Fruit fly (Drosophila melanogaster) whole organism, embryonic: Measurements from ENCODE around the gene CG43116.
A peak's percentile ranks its signal among the peaks of the same experiment; 100 is the strongest.

Source experiments
- CG10209 ChIP-seq: fragments of 200-800 bp; sonication (Bioruptor generic); optimal IDR thresholded peaks from 3 replicates; lab custom pipeline; 2017; ENCODE audit warnings: missing biosample characterization, mild to moderate bottlenecking, missing genetic modification characterization, missing genetic modification reagents
- CG10366 ChIP-seq: fragments of 200-800 bp; sonication (Bioruptor generic); IDR thresholded peaks from 2 replicates; pipeline ENCODE4 v1.3.6; 2022; ENCODE audit warnings: missing biosample characterization, missing genetic modification characterization
- CG11695 ChIP-seq: fragments of 200-800 bp; sonication (Bioruptor generic); IDR thresholded peaks from 3 replicates; pipeline ENCODE4 v1.3.6; 2022; ENCODE audit warnings: missing biosample characterization, missing genetic modification characterization
- CG13894 ChIP-seq: fragments of 200-800 bp; sonication (Bioruptor generic); optimal IDR thresholded peaks from 3 replicates; lab custom pipeline; 2018; ENCODE audit warnings: missing biosample characterization, mild to moderate bottlenecking, missing genetic modification characterization, moderate library complexity
- CG16779 ChIP-seq: fragments of 200-800 bp; sonication (Bioruptor generic); IDR thresholded peaks from 2 replicates; pipeline ENCODE4 v1.3.6; 2022; ENCODE audit warnings: missing biosample characterization, missing genetic modification characterization
- CG17612 ChIP-seq: fragments of 200-800 bp; sonication (Bioruptor generic); IDR thresholded peaks from 2 replicates; pipeline ENCODE4 v1.3.6; 2022; ENCODE audit warnings: missing biosample characterization, missing genetic modification characterization
- CG1832 ChIP-seq: fragments of 200-800 bp; sonication (Bioruptor generic); optimal IDR thresholded peaks from 2 replicates; lab custom pipeline; 2017; ENCODE audit warnings: missing biosample characterization, mild to moderate bottlenecking, missing genetic modification characterization, inconsistent platforms
- CG2678 ChIP-seq: fragments of 200-800 bp; sonication (Bioruptor generic); optimal IDR thresholded peaks from 3 replicates; lab custom pipeline; 2019; ENCODE audit warnings: missing biosample characterization, mild to moderate bottlenecking, missing genetic modification characterization, moderate library complexity
- CG3065 ChIP-seq: fragments of 200-800 bp; sonication (Bioruptor generic); optimal IDR thresholded peaks from 2 replicates; lab custom pipeline; 2016; ENCODE audit warnings: missing biosample characterization, missing genetic modification characterization
- CG32532 ChIP-seq: fragments of 200-800 bp; sonication (Bioruptor generic); IDR thresholded peaks from 2 replicates; pipeline ENCODE4 v1.3.6; 2022; ENCODE audit warnings: missing biosample characterization, missing genetic modification characterization
- CG3281 ChIP-seq: fragments of 200-800 bp; sonication (Bioruptor generic); optimal IDR thresholded peaks from 3 replicates; lab custom pipeline; 2017; ENCODE audit warnings: missing biosample characterization, mild to moderate bottlenecking, missing genetic modification characterization
- CG3407 ChIP-seq: fragments of 200-800 bp; sonication (Bioruptor generic); optimal IDR thresholded peaks from 2 replicates; lab custom pipeline; 2018; ENCODE audit warnings: missing biosample characterization, mild to moderate bottlenecking, missing genetic modification characterization
- CG34422 ChIP-seq: fragments of 200-800 bp; sonication (Bioruptor generic); IDR thresholded peaks from 3 replicates; pipeline ENCODE4 v1.3.6; 2022; ENCODE audit warnings: missing biosample characterization, missing genetic modification characterization
- CG4707 ChIP-seq: fragments of 200-800 bp; sonication (Bioruptor generic); optimal IDR thresholded peaks from 2 replicates; lab custom pipeline; 2018; ENCODE audit warnings: missing biosample characterization, mild to moderate bottlenecking, missing genetic modification characterization, moderate library complexity
- CG4730 ChIP-seq: fragments of 200-800 bp; sonication (Bioruptor generic); IDR thresholded peaks from 2 replicates; pipeline ENCODE4 v1.3.6; 2022; ENCODE audit warnings: missing biosample characterization, missing genetic modification characterization
- CG5180 ChIP-seq: fragments of 200-800 bp; sonication (Bioruptor generic); optimal IDR thresholded peaks from 3 replicates; lab custom pipeline; 2017; ENCODE audit warnings: missing biosample characterization, missing genetic modification characterization, mild to moderate bottlenecking, moderate library complexity, missing genetic modification reagents
- CG6175 ChIP-seq: fragments of 200-800 bp; sonication (Bioruptor generic); IDR thresholded peaks from 3 replicates; pipeline ENCODE4 v1.3.6; 2022; ENCODE audit warnings: missing biosample characterization, missing genetic modification characterization
- CG6765 ChIP-seq: fragments of 200-800 bp; sonication (Bioruptor generic); optimal IDR thresholded peaks from 3 replicates; lab custom pipeline; 2017; ENCODE audit warnings: missing biosample characterization, mild to moderate bottlenecking, missing genetic modification characterization
- CG6791 ChIP-seq: fragments of 200-800 bp; sonication (Bioruptor generic); IDR thresholded peaks from 3 replicates; pipeline ENCODE4 v1.3.6; 2022; ENCODE audit warnings: missing biosample characterization, missing genetic modification characterization; ENCODE audit not compliant: partially characterized antibody
- CG7357 ChIP-seq: fragments of 200-800 bp; sonication (Bioruptor generic); IDR thresholded peaks from 3 replicates; pipeline ENCODE4 v1.3.6; 2022; ENCODE audit warnings: missing biosample characterization, missing genetic modification characterization
- CG8924 ChIP-seq: fragments of 200-800 bp; optimal IDR thresholded peaks from 3 replicates; lab custom pipeline; 2019; ENCODE audit warnings: missing biosample characterization, mild to moderate bottlenecking, missing genetic modification characterization, moderate library complexity
- CG9215 ChIP-seq: fragments of 200-800 bp; sonication (Bioruptor generic); IDR thresholded peaks from 2 replicates; pipeline ENCODE4 v1.3.6; 2022; ENCODE audit warnings: missing biosample characterization, missing genetic modification characterization
- CG9609 ChIP-seq: fragments of 200-800 bp; sonication (Bioruptor generic); optimal IDR thresholded peaks from 3 replicates; lab custom pipeline; 2016; ENCODE audit warnings: missing biosample characterization, missing genetic modification characterization
- Fer2 ChIP-seq: fragments of 200-800 bp; sonication (Bioruptor generic); optimal IDR thresholded peaks from 2 replicates; lab custom pipeline; 2018; ENCODE audit warnings: missing biosample characterization, mild to moderate bottlenecking, missing genetic modification characterization, moderate library complexity
- GATAe ChIP-seq: fragments of 200-800 bp; sonication (Bioruptor generic); conservative IDR thresholded peaks from 2 replicates; pipeline ENCODE4 v1.3.6; 2022; ENCODE audit warnings: missing biosample characterization, missing genetic modification characterization
- Hr51 ChIP-seq, 2 experiments: fragments of 200-800 bp; sonication (Bioruptor generic); optimal IDR thresholded peaks; 2 replicates in 1 of 2; 3 replicates in 1 of 2; lab custom pipeline; 2016 to 2018; ENCODE audit warnings: missing biosample characterization in 2 of 2, missing genetic modification characterization in 2 of 2, mild to moderate bottlenecking in 1 of 2, moderate library complexity in 1 of 2
- Hr78 ChIP-seq, 2 experiments: fragments of 200-800 bp in 1 of 2; fragments of >200 bp in 1 of 2; sonication (Bioruptor generic) in 1 of 2; optimal IDR thresholded peaks; 2 replicates each; lab custom pipeline; 2017 to 2019; ENCODE audit warnings: missing biosample characterization in 2 of 2, missing genetic modification characterization in 2 of 2, mild to moderate bottlenecking in 1 of 2, moderate library complexity in 1 of 2
- Lhr ChIP-seq: fragments of 200-800 bp; sonication (Bioruptor generic); optimal IDR thresholded peaks from 3 replicates; lab custom pipeline; 2017; ENCODE audit warnings: mild to moderate bottlenecking, missing biosample characterization, missing genetic modification reagents, missing genetic modification characterization
- MBD-R2 ChIP-seq: fragments of 200-800 bp; sonication (Bioruptor generic); IDR thresholded peaks from 2 replicates; pipeline ENCODE4 v1.3.6; 2022; ENCODE audit warnings: missing biosample characterization, missing genetic modification characterization
- NC2α ChIP-seq: fragments of 200-800 bp; sonication (Bioruptor generic); optimal IDR thresholded peaks from 2 replicates; lab custom pipeline; 2016; ENCODE audit warnings: missing biosample characterization, missing genetic modification characterization
- NK7.1 ChIP-seq: fragments of 200-800 bp; sonication (Bioruptor generic); optimal IDR thresholded peaks from 3 replicates; lab custom pipeline; 2016; ENCODE audit warnings: missing biosample characterization, missing genetic modification characterization
- PHDP ChIP-seq: fragments of 200-800 bp; sonication (Bioruptor generic); optimal IDR thresholded peaks from 3 replicates; lab custom pipeline; 2018; ENCODE audit warnings: missing biosample characterization, mild to moderate bottlenecking, missing genetic modification characterization, moderate library complexity
- Sry-β ChIP-seq: fragments of 200-800 bp; sonication (Bioruptor generic); optimal IDR thresholded peaks from 2 replicates; lab custom pipeline; 2018; ENCODE audit warnings: missing biosample characterization, mild to moderate bottlenecking, missing genetic modification characterization, moderate library complexity
- Xrp1 ChIP-seq: fragments of 200-800 bp; sonication (Bioruptor generic); IDR thresholded peaks from 2 replicates; pipeline ENCODE4 v1.3.6; 2022; ENCODE audit warnings: missing biosample characterization, missing genetic modification characterization
- ab ChIP-seq: fragments of 200-800 bp; sonication (Bioruptor generic); optimal IDR thresholded peaks from 2 replicates; lab custom pipeline; 2016; ENCODE audit warnings: missing biosample characterization, missing genetic modification characterization
- aop ChIP-seq: fragments of 200-800 bp; sonication (Bioruptor generic); IDR thresholded peaks from 2 replicates; pipeline ENCODE4 v1.3.6; 2022; ENCODE audit warnings: missing biosample characterization, missing genetic modification characterization
- bab2 ChIP-seq: fragments of 200-800 bp; sonication (Bioruptor generic); optimal IDR thresholded peaks from 2 replicates; lab custom pipeline; 2016; ENCODE audit warnings: missing biosample characterization, missing genetic modification characterization
- chm ChIP-seq: fragments of 200-800 bp; sonication (Bioruptor generic); IDR thresholded peaks from 2 replicates; pipeline ENCODE4 v1.3.6; 2022; ENCODE audit warnings: missing biosample characterization, missing genetic modification characterization
- cwo ChIP-seq: fragments of 200-800 bp; sonication (Bioruptor generic); optimal IDR thresholded peaks from 3 replicates; lab custom pipeline; 2017; ENCODE audit warnings: missing biosample characterization, missing genetic modification characterization, mild to moderate bottlenecking, moderate library complexity, missing genetic modification reagents
- exex ChIP-seq: fragments of 200-800 bp; sonication (Bioruptor generic); optimal IDR thresholded peaks from 4 replicates; lab custom pipeline; 2018; ENCODE audit warnings: missing biosample characterization, mild to moderate bottlenecking, missing genetic modification characterization, moderate library complexity
- fru ChIP-seq: fragments of >200 bp; optimal IDR thresholded peaks from 2 replicates; lab custom pipeline; 2017
- gfzf ChIP-seq: fragments of 200-800 bp; sonication (Bioruptor generic); optimal IDR thresholded peaks from 2 replicates; lab custom pipeline; 2016; ENCODE audit warnings: missing biosample characterization, mild to moderate bottlenecking, missing genetic modification characterization, moderate library complexity
- gro ChIP-seq: fragments of 200-800 bp; sonication (Bioruptor generic); optimal IDR thresholded peaks from 2 replicates; lab custom pipeline; 2016; ENCODE audit warnings: missing biosample characterization, missing genetic modification characterization
- jing ChIP-seq: fragments of 200-800 bp; sonication (Bioruptor generic); optimal IDR thresholded peaks from 2 replicates; lab custom pipeline; 2018; ENCODE audit warnings: missing biosample characterization, mild to moderate bottlenecking, missing genetic modification characterization
- kni ChIP-seq: fragments of 200-800 bp; sonication (Bioruptor generic); optimal IDR thresholded peaks from 3 replicates; lab custom pipeline; 2017; ENCODE audit warnings: mild to moderate bottlenecking, missing biosample characterization, missing genetic modification reagents, missing genetic modification characterization
- lilli ChIP-seq: fragments of 200-800 bp; sonication (Bioruptor generic); optimal IDR thresholded peaks from 3 replicates; lab custom pipeline; 2016; ENCODE audit warnings: missing biosample characterization, missing genetic modification characterization
- odd ChIP-seq: fragments of 200-800 bp; sonication (Bioruptor generic); optimal IDR thresholded peaks from 2 replicates; lab custom pipeline; 2017; ENCODE audit warnings: missing biosample characterization, mild to moderate bottlenecking, missing genetic modification characterization
- row ChIP-seq: fragments of 200-800 bp; sonication (Bioruptor generic); IDR thresholded peaks from 3 replicates; pipeline ENCODE4 v1.3.6; 2022; ENCODE audit warnings: missing biosample characterization, missing genetic modification characterization
- slbo ChIP-seq: fragments of 200-800 bp; sonication (Bioruptor generic); IDR thresholded peaks from 2 replicates; pipeline ENCODE4 v1.3.6; 2022; ENCODE audit warnings: missing biosample characterization, missing genetic modification characterization
- sqz ChIP-seq: fragments of 200-800 bp; sonication (Bioruptor generic); optimal IDR thresholded peaks from 3 replicates; lab custom pipeline; 2018; ENCODE audit warnings: missing biosample characterization, mild to moderate bottlenecking, missing genetic modification characterization
- zen2 ChIP-seq: fragments of 200-800 bp; sonication (Bioruptor generic); IDR thresholded peaks from 3 replicates; pipeline ENCODE4 v1.3.6; 2022; ENCODE audit warnings: missing biosample characterization, missing genetic modification characterization; ENCODE audit not compliant: partially characterized antibody

The CG43116 gene

DNA sequence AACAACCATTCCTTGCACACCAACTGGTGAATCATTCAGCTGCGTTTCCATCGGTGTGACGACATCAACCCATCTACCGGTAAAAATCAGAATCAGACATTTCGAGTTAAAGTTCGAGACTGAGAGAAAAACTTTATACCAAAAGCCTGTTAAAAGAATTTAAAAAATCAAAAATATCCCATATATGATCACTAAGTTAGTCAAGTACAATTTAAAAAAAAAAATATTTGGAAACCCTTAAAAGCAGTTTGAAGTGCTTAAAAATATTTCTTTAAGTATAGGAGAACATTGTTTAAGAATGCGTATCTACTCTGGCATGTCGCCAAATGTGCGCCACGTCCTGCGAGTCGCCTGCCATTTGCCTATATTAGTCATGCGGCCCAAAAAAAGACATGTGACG lies 28.3 kb downstream of the CG43116 start (continued):
- TF ChIP-seq CG4730 (GFP tag; lab: Robert Waterston, UW): no peak
- no peak for TF ChIP-seq CG9609 (GFP tag; lab: Kevin White, UChicago)
- no peak for TF ChIP-seq CG6175
- TF ChIP-seq CG34422 (GFP tag; lab: Robert Waterston, UW): 0 out of 3 replicates have a peak, but pooled peaks have one; percentile 28
- TF ChIP-seq jing (GFP tag; lab: Kevin White, UChicago): no peak
- TF ChIP-seq zen2 (GFP tag; lab: Robert Waterston, UW): no peak
- TF ChIP-seq exex (tag; lab: Kevin White, UChicago): no peak
- TF ChIP-seq CG1832 (GFP tag; lab: Kevin White, UChicago): no peak
- peak; percentile 70 for TF ChIP-seq CG2678 (tag; lab: Kevin White, UChicago)
- peak; percentile 60; the same call in 1 of the 2 replicates for TF ChIP-seq CG32532 (GFP tag; lab: Robert Waterston, UW)
- peak; percentile 46; the same call in 1 of the 2 replicates for TF ChIP-seq CG9215 (GFP tag; lab: Robert Waterston, UW)
- TF ChIP-seq NK7.1 (GFP tag; lab: Kevin White, UChicago): no peak
- no peak for TF ChIP-seq GATAe (GFP tag; lab: Robert Waterston, UW)
- no peak for TF ChIP-seq Hr78 (GFP tag; optimal IDR thresholded peaks at IDR 0.05; lab: Kevin White, UChicago)
- TF ChIP-seq Xrp1 (GFP tag; lab: Robert Waterston, UW): no peak
- no peak for TF ChIP-seq Lhr (GFP tag; lab: Kevin White, UChicago)
- TF ChIP-seq CG3407 (GFP tag; lab: Kevin White, UChicago): no peak
- TF ChIP-seq Fer2 (tag; lab: Kevin White, UChicago): no peak
- no peak for TF ChIP-seq gro (GFP tag; lab: Kevin White, UChicago)
- TF ChIP-seq kni (GFP tag; lab: Kevin White, UChicago): no peak
- TF ChIP-seq CG10366: no peak; the same call in 1 of the 2 replicates
- TF ChIP-seq slbo (GFP tag; lab: Robert Waterston, UW): peak; percentile 73
- TF ChIP-seq Hr51 (GFP tag; optimal IDR thresholded peaks at IDR 0.05; lab: Kevin White, UChicago): peak in 1 of 2 experiments; percentile 75
- TF ChIP-seq gfzf (GFP tag; lab: Kevin White, UChicago): no peak
- TF ChIP-seq CG10209 (GFP tag; lab: Kevin White, UChicago): peak; percentile 7
- TF ChIP-seq CG17612 (GFP tag; lab: Robert Waterston, UW): no peak
- TF ChIP-seq fru: no peak
- TF ChIP-seq CG4707 (GFP tag; lab: Kevin White, UChicago): no peak
- TF ChIP-seq ab (GFP tag; lab: Kevin White, UChicago): no peak
- no peak for TF ChIP-seq sqz (GFP tag; lab: Kevin White, UChicago)
- peak; percentile 60 for TF ChIP-seq cwo (GFP tag; lab: Kevin White, UChicago)
- TF ChIP-seq odd: no peak
- TF ChIP-seq NC2α (GFP tag; lab: Kevin White, UChicago): no peak
- peak; percentile 43 for TF ChIP-seq lilli
- no peak for TF ChIP-seq CG5180
- peak; percentile 73 for TF ChIP-seq row
- no peak for TF ChIP-seq CG11695 (GFP tag; lab: Robert Waterston, UW)
- TF ChIP-seq CG7357 (GFP tag; lab: Robert Waterston, UW): 0 out of 3 replicates have a peak, but pooled peaks have one; percentile 22
- no peak for TF ChIP-seq PHDP
- TF ChIP-seq CG6765: no peak
- TF ChIP-seq chm: no peak
- no peak for TF ChIP-seq Sry-β
- no peak for TF ChIP-seq MBD-R2
- peak; percentile 43 for TF ChIP-seq CG3281
- no peak for TF ChIP-seq CG16779 (GFP tag; lab: Robert Waterston, UW)
- TF ChIP-seq CG13894 (tag; lab: Kevin White, UChicago): no peak
- no peak for TF ChIP-seq aop (GFP tag; lab: Robert Waterston, UW)
- TF ChIP-seq bab2 (GFP tag; lab: Kevin White, UChicago): peak; percentile 5
- no peak for TF ChIP-seq CG3065 (GFP tag; lab: Kevin White, UChicago)
- no peak for TF ChIP-seq CG8924 (tag; lab: Kevin White, UChicago)
- no peak for TF ChIP-seq CG6791 (GFP tag; lab: Robert Waterston, UW)
